Fruit fly (Drosophila melanogaster) S2 (cell line): ENCODE results near the gene png.

Source experiments
- CG8478 ChIP-seq: fragments of >200 bp; optimal IDR thresholded peaks from 2 replicates; lab custom pipeline; 2018
- CTCF ChIP-seq, 2 experiments: fragments of >200 bp; optimal IDR thresholded peaks; 2 replicates each; lab custom pipeline; 2018

dm6 chrX:1346833-1347232 lies 10.6 kb downstream of the png start:
- TF ChIP-seq CG8478 (lab: Kevin White, UChicago) (no peak), CTCF (optimal IDR thresholded peaks at IDR 0.05; lab: Kevin White, UChicago) (no peak)
